Worm (Caenorhabditis elegans) whole organism, young adult: ENCODE data around the gene rbg-3.

Experiments
- B0019.2 ChIP-seq: fragments of 200-800 bp; sonication (Bioruptor generic); conservative IDR thresholded peaks from 2 replicates; pipeline ENCODE4 v1.3.6; 2022; ENCODE audit warnings: missing genetic modification reagents, missing genetic modification characterization, missing compliant biosample characterization
- B0261.1 ChIP-seq: sonication (generic microtip); optimal IDR thresholded peaks from 2 replicates; lab custom pipeline; 2016; ENCODE audit warnings: mild to moderate bottlenecking, missing genetic modification characterization, moderate library complexity, missing compliant biosample characterization
- B0336.3 ChIP-seq: fragments of 200-800 bp; sonication (Bioruptor generic); IDR thresholded peaks from 2 replicates; pipeline ENCODE4 v1.3.6; 2022; ENCODE audit warnings: missing genetic modification characterization, missing compliant biosample characterization
- C17E4.6 ChIP-seq: fragments of 200-800 bp; sonication (Bioruptor generic); IDR thresholded peaks from 2 replicates; pipeline ENCODE4 v1.3.6; 2022; ENCODE audit warnings: missing genetic modification reagents, missing genetic modification characterization, missing compliant biosample characterization
- D2030.7 ChIP-seq: fragments of 200-800 bp; sonication (Bioruptor generic); IDR thresholded peaks from 2 replicates; pipeline ENCODE4 v1.3.6; 2022; ENCODE audit warnings: missing genetic modification reagents, missing genetic modification characterization, missing compliant biosample characterization
- F23B12.7 ChIP-seq: sonication (generic microtip); optimal IDR thresholded peaks from 2 replicates; lab custom pipeline; 2017; ENCODE audit warnings: missing genetic modification characterization, mild to moderate bottlenecking, missing compliant biosample characterization, antibody characterized with exemption, moderate library complexity; ENCODE audit not compliant: insufficient read depth
- F49E8.2 ChIP-seq: sonication (generic microtip); optimal IDR thresholded peaks from 3 replicates; lab custom pipeline; 2017; ENCODE audit warnings: missing genetic modification characterization, mild to moderate bottlenecking, missing compliant biosample characterization, antibody characterized with exemption, moderate library complexity; ENCODE audit not compliant: insufficient read depth
- F52B5.7 ChIP-seq: sonication (generic microtip); optimal IDR thresholded peaks from 2 replicates; lab custom pipeline; 2016; ENCODE audit warnings: mild to moderate bottlenecking, missing genetic modification characterization, missing compliant biosample characterization
- T26A5.8 ChIP-seq: sonication (generic microtip); optimal IDR thresholded peaks from 2 replicates; lab custom pipeline; 2016; ENCODE audit warnings: missing genetic modification characterization, missing compliant biosample characterization
- Y53G8AR.9 ChIP-seq: fragments of 200-800 bp; sonication (Bioruptor generic); conservative IDR thresholded peaks from 2 replicates; pipeline ENCODE4 v1.3.6; 2022; ENCODE audit warnings: missing genetic modification reagents, missing genetic modification characterization, missing compliant biosample characterization
- Y79H2A.3 ChIP-seq: fragments of 200-800 bp; sonication (Bioruptor generic); conservative IDR thresholded peaks from 2 replicates; pipeline ENCODE4 v1.3.6; 2022; ENCODE audit warnings: missing genetic modification reagents, missing genetic modification characterization, missing compliant biosample characterization
- Y95B8A.8 ChIP-seq: fragments of 200-800 bp; sonication (Bioruptor generic); IDR thresholded peaks from 2 replicates; pipeline ENCODE4 v1.3.6; 2022; ENCODE audit warnings: missing genetic modification reagents, missing genetic modification characterization, missing compliant biosample characterization
- ama-1 ChIP-seq, 3 experiments: fragments of 150-350 bp in 1 of 3; sonication (generic microtip) in 2 of 3; optimal IDR thresholded peaks; 2 replicates each; lab custom pipeline; 2014 to 2018; ENCODE audit warnings: missing biosample characterization in 2 of 3, missing genetic modification characterization in 2 of 3, missing genetic modification reagents in 2 of 3
- attf-3 ChIP-seq: fragments of 200-800 bp; sonication (Bioruptor generic); conservative IDR thresholded peaks from 2 replicates; pipeline ENCODE4 v1.3.6; 2022; ENCODE audit warnings: missing genetic modification reagents, missing genetic modification characterization, missing compliant biosample characterization
- attf-6 ChIP-seq: fragments of 200-800 bp; sonication (Bioruptor generic); IDR thresholded peaks from 2 replicates; pipeline ENCODE4 v1.3.6; 2022; ENCODE audit warnings: missing genetic modification reagents, missing genetic modification characterization, missing compliant biosample characterization
- bed-2 ChIP-seq: fragments of 200-800 bp; sonication (Bioruptor generic); IDR thresholded peaks from 2 replicates; pipeline ENCODE4 v1.3.6; 2022; ENCODE audit warnings: missing genetic modification reagents, missing genetic modification characterization, missing compliant biosample characterization
- ceh-100 ChIP-seq: fragments of 200-800 bp; sonication (Bioruptor generic); IDR thresholded peaks from 2 replicates; pipeline ENCODE4 v1.3.6; 2022; ENCODE audit warnings: missing genetic modification reagents, missing genetic modification characterization, missing compliant biosample characterization
- ceh-27 ChIP-seq: fragments of 200-800 bp; sonication (Bioruptor generic); optimal IDR thresholded peaks from 2 replicates; lab custom pipeline; 2018; ENCODE audit warnings: mild to moderate bottlenecking, missing genetic modification characterization, moderate library complexity, missing compliant biosample characterization
- ceh-40 ChIP-seq: fragments of 200-800 bp; sonication (Bioruptor generic); IDR thresholded peaks from 2 replicates; pipeline ENCODE4 v1.3.6; 2022; ENCODE audit warnings: missing genetic modification characterization, missing compliant biosample characterization
- ceh-91 ChIP-seq: fragments of 200-800 bp; sonication (Bioruptor generic); IDR thresholded peaks from 2 replicates; pipeline ENCODE4 v1.3.6; 2022; ENCODE audit warnings: missing genetic modification reagents, missing genetic modification characterization, missing compliant biosample characterization
- chd-7 ChIP-seq: sonication (generic microtip); optimal IDR thresholded peaks from 2 replicates; lab custom pipeline; 2016; ENCODE audit warnings: mild to moderate bottlenecking, missing genetic modification characterization, moderate library complexity, missing compliant biosample characterization
- dox-1 ChIP-seq: fragments of 200-800 bp; sonication (Bioruptor generic); IDR thresholded peaks from 2 replicates; pipeline ENCODE4 v1.3.6; 2022; ENCODE audit warnings: missing genetic modification reagents, missing genetic modification characterization, missing compliant biosample characterization
- dpl-1 ChIP-seq: fragments of 150-350 bp; optimal IDR thresholded peaks from 2 replicates; lab custom pipeline; 2014; ENCODE audit warnings: missing biosample characterization, missing genetic modification reagents, missing genetic modification characterization
- fkh-3 ChIP-seq: sonication (generic microtip); optimal IDR thresholded peaks from 2 replicates; lab custom pipeline; 2016; ENCODE audit warnings: mild to moderate bottlenecking, missing genetic modification characterization, missing compliant biosample characterization
- gei-17 ChIP-seq: fragments of 200-800 bp; sonication (Bioruptor generic); optimal IDR thresholded peaks from 2 replicates; lab custom pipeline; 2018; ENCODE audit warnings: mild to moderate bottlenecking, missing genetic modification characterization, missing compliant biosample characterization
- him-1 ChIP-seq: sonication (generic microtip); optimal IDR thresholded peaks from 2 replicates; lab custom pipeline; 2016; ENCODE audit warnings: missing genotype, missing genetic modification reagents, missing genetic modification characterization, missing compliant biosample characterization
- hmg-1.2 ChIP-seq: fragments of 200-800 bp; sonication (Bioruptor generic); IDR thresholded peaks from 2 replicates; pipeline ENCODE4 v1.3.6; 2022; ENCODE audit warnings: missing genetic modification reagents, missing genetic modification characterization, missing compliant biosample characterization
- hrde-1 ChIP-seq: sonication (generic microtip); optimal IDR thresholded peaks from 2 replicates; lab custom pipeline; 2016; ENCODE audit warnings: missing genetic modification characterization, mild to moderate bottlenecking, missing compliant biosample characterization, moderate library complexity, missing genotype, missing genetic modification reagents, borderline replicate concordance
- let-607 ChIP-seq, 2 experiments: fragments of 200-800 bp in 1 of 2; sonication (Bioruptor generic) in 1 of 2; sonication (generic microtip) in 1 of 2; optimal IDR thresholded peaks; 2 replicates each; lab custom pipeline; 2016 to 2018; ENCODE audit warnings: mild to moderate bottlenecking in 2 of 2, missing compliant biosample characterization in 2 of 2, missing genetic modification characterization in 2 of 2, moderate library complexity in 2 of 2, missing genotype in 1 of 2
- lin-54 ChIP-seq: fragments of 200-800 bp; sonication (Bioruptor generic); optimal IDR thresholded peaks from 2 replicates; lab custom pipeline; 2018; ENCODE audit warnings: mild to moderate bottlenecking, missing genetic modification characterization, missing compliant biosample characterization
- lir-1 ChIP-seq: fragments of 200-800 bp; sonication (Bioruptor generic); conservative IDR thresholded peaks from 2 replicates; pipeline ENCODE4 v1.3.6; 2022; ENCODE audit warnings: missing genetic modification reagents, missing genetic modification characterization, missing compliant biosample characterization
- lsl-1 ChIP-seq: fragments of 200-800 bp; sonication (Bioruptor generic); optimal IDR thresholded peaks from 2 replicates; lab custom pipeline; 2018; ENCODE audit warnings: mild to moderate bottlenecking, missing genetic modification characterization, moderate library complexity, missing compliant biosample characterization
- madf-3 ChIP-seq: fragments of 200-800 bp; sonication (Bioruptor generic); IDR thresholded peaks from 2 replicates; pipeline ENCODE4 v1.3.6; 2022; ENCODE audit warnings: missing genetic modification reagents, missing genetic modification characterization, missing compliant biosample characterization
- nfyb-1 ChIP-seq: fragments of 200-800 bp; sonication (Bioruptor generic); IDR thresholded peaks from 2 replicates; pipeline ENCODE4 v1.3.6; 2022; ENCODE audit warnings: missing genetic modification reagents, missing genetic modification characterization, missing compliant biosample characterization
- nhr-90 ChIP-seq: sonication (generic microtip); optimal IDR thresholded peaks from 2 replicates; lab custom pipeline; 2016; ENCODE audit warnings: missing genotype, mild to moderate bottlenecking, missing genetic modification characterization, missing compliant biosample characterization
- pbrm-1 ChIP-seq: fragments of 200-800 bp; sonication (Bioruptor generic); IDR thresholded peaks from 2 replicates; pipeline ENCODE4 v1.3.6; 2022; ENCODE audit warnings: missing genetic modification reagents, missing genetic modification characterization, missing compliant biosample characterization
- pha-4 ChIP-seq: fragments of 150-350 bp; sonication (generic microtip); optimal IDR thresholded peaks from 2 replicates; lab custom pipeline; 2014; ENCODE audit warnings: missing biosample characterization, missing genetic modification reagents, missing genetic modification characterization
- rcor-1 ChIP-seq: fragments of 200-800 bp; sonication (Bioruptor generic); IDR thresholded peaks from 2 replicates; pipeline ENCODE4 v1.3.6; 2022; ENCODE audit warnings: missing genetic modification reagents, missing genetic modification characterization, missing compliant biosample characterization
- sea-2 ChIP-seq: fragments of 200-800 bp; sonication (Bioruptor generic); IDR thresholded peaks from 2 replicates; pipeline ENCODE4 v1.3.6; 2022; ENCODE audit warnings: missing genetic modification characterization, missing compliant biosample characterization
- snpc-1.1 ChIP-seq: sonication (generic microtip); optimal IDR thresholded peaks from 2 replicates; lab custom pipeline; 2017; ENCODE audit warnings: missing genetic modification characterization, mild to moderate bottlenecking, missing compliant biosample characterization, antibody characterized with exemption, moderate library complexity, missing genotype, missing genetic modification reagents; ENCODE audit not compliant: insufficient read depth
- snpc-1.3 ChIP-seq: sonication (generic microtip); optimal IDR thresholded peaks from 2 replicates; lab custom pipeline; 2017; ENCODE audit warnings: missing genetic modification characterization, mild to moderate bottlenecking, missing compliant biosample characterization, antibody characterized with exemption, moderate library complexity, missing genotype, missing genetic modification reagents; ENCODE audit not compliant: insufficient read depth
- snpc-3.4 ChIP-seq: sonication (generic microtip); optimal IDR thresholded peaks from 2 replicates; lab custom pipeline; 2017; ENCODE audit warnings: missing genetic modification characterization, mild to moderate bottlenecking, missing compliant biosample characterization, antibody characterized with exemption, moderate library complexity, missing genotype, missing genetic modification reagents
- somi-1 ChIP-seq: fragments of 200-800 bp; sonication (Bioruptor generic); optimal IDR thresholded peaks from 2 replicates; lab custom pipeline; 2018; ENCODE audit warnings: mild to moderate bottlenecking, missing genetic modification characterization, missing compliant biosample characterization
- tbp1 ChIP-seq: fragments of 200-800 bp; sonication (Bioruptor generic); optimal IDR thresholded peaks from 2 replicates; lab custom pipeline; 2018; ENCODE audit warnings: mild to moderate bottlenecking, missing genetic modification characterization, missing compliant biosample characterization
- zim-3 ChIP-seq: sonication (generic microtip); optimal IDR thresholded peaks from 2 replicates; lab custom pipeline; 2017; ENCODE audit warnings: mild to moderate bottlenecking, missing genetic modification characterization, moderate library complexity, missing compliant biosample characterization
- ztf-18 ChIP-seq: sonication (generic microtip); optimal IDR thresholded peaks from 2 replicates; lab custom pipeline; 2016; ENCODE audit warnings: missing genotype, mild to moderate bottlenecking, missing genetic modification characterization, missing compliant biosample characterization

Gene rbg-3

ce11 chrIII:4754001-4754561 is at the start of gene rbg-3, which contains the start of gene rps-0:
TSS of gene rbg-3 (plus strand) at chrIII:4754424.
TSS of gene rps-0 (minus strand) at chrIII:4754051.
- TF ChIP-seq attf-3 (peak; percentile 48; the same call in 1 of the 2 replicates), F52B5.7 (tag; lab: Kevin White, UChicago) (no peak), B0261.1 (tag; lab: Kevin White, UChicago) (no peak), hrde-1 (tag; lab: Kevin White, UChicago) (no peak), snpc-1.3 (tag; lab: Kevin White, UChicago) (peak; percentile 87), snpc-1.1 (tag; lab: Kevin White, UChicago) (peak; percentile 13), ceh-100 (GFP tag; lab: Robert Waterston, UW) (peak; percentile 27; the same call in 1 of the 2 replicates), C17E4.6 (peak; percentile 46; the same call in 1 of the 2 replicates), bed-2 (GFP tag; lab: Robert Waterston, UW) (no peak), madf-3 (GFP tag; lab: Robert Waterston, UW) (0 out of 2 replicates have a peak, but pooled peaks have one; percentile 36), lir-1 (GFP tag; lab: Robert Waterston, UW) (0 out of 2 replicates have a peak, but pooled peaks have one; percentile 22), somi-1 (peak; percentile 24), let-607 (tag; optimal IDR thresholded peaks at IDR 0.05; lab: Kevin White, UChicago) (peak in 1 of 2 experiments; percentile 74), lsl-1 (GFP tag; lab: Kevin White, UChicago) (peak; percentile 68), tbp1 (peak; percentile 64), nfyb-1 (GFP tag; lab: Robert Waterston, UW) (peak; percentile 86), snpc-3.4 (tag; lab: Kevin White, UChicago) (peak; percentile 91), lin-54 (GFP tag; lab: Kevin White, UChicago) (peak; percentile 89), Y79H2A.3 (GFP tag; lab: Robert Waterston, UW) (no peak), nhr-90 (tag; lab: Kevin White, UChicago) (no peak), sea-2 (GFP tag; lab: Robert Waterston, UW) (no peak), Y95B8A.8 (GFP tag; lab: Robert Waterston, UW) (0 out of 2 replicates have a peak, but pooled peaks have one; percentile 30), zim-3 (tag; lab: Kevin White, UChicago) (no peak), pbrm-1 (peak; percentile 77), ztf-18 (tag; lab: Kevin White, UChicago) (peak; percentile 90), ama-1 (optimal IDR thresholded peaks at IDR 0.05; lab: Kevin White, UChicago) (no peak), ama-1 (GFP tag; optimal IDR thresholded peaks at IDR 0.05; lab: Kevin White, UChicago) (no peak), D2030.7 (GFP tag; lab: Robert Waterston, UW) (peak; percentile 79), ceh-40 (GFP tag; lab: Robert Waterston, UW) (no peak), dpl-1 (GFP tag; lab: Kevin White, UChicago) (peak; percentile 75), attf-6 (GFP tag; lab: Robert Waterston, UW) (no peak), T26A5.8 (no peak), gei-17 (no peak), pha-4 (tag; lab: Kevin White, UChicago) (peak; percentile 84), hmg-1.2 (peak; percentile 89), Y53G8AR.9 (peak; percentile 58; the same call in 1 of the 2 replicates), dox-1 (GFP tag; lab: Robert Waterston, UW) (peak; percentile 87), ceh-27 (GFP tag; lab: Kevin White, UChicago) (peak; percentile 74), him-1 (tag; lab: Kevin White, UChicago) (peak; percentile 40), F49E8.2 (tag; lab: Kevin White, UChicago) (peak; percentile 74), B0336.3 (GFP tag; lab: Robert Waterston, UW) (0 out of 2 replicates have a peak, but pooled peaks have one; percentile 35), ceh-91 (GFP tag; lab: Robert Waterston, UW) (peak; percentile 81), fkh-3 (tag; lab: Kevin White, UChicago) (no peak), F23B12.7 (tag; lab: Kevin White, UChicago) (peak; percentile 94), rcor-1 (GFP tag; lab: Robert Waterston, UW) (peak; percentile 80), chd-7 (tag; lab: Kevin White, UChicago) (no peak), B0019.2 (GFP tag; lab: Robert Waterston, UW) (peak; percentile 74; the same call in 1 of the 2 replicates)
